Fruit fly (Drosophila melanogaster) whole organism, prepupa: ENCODE measurements around the gene CG33331.

Experiments used
- CG11902 ChIP-seq: fragments of 200-800 bp; sonication (Bioruptor generic); optimal IDR thresholded peaks from 3 replicates; lab custom pipeline; 2016; ENCODE audit warnings: missing biosample characterization, missing genetic modification characterization
- CG16779 ChIP-seq: fragments of 200-800 bp; sonication (Bioruptor generic); optimal IDR thresholded peaks from 3 replicates; lab custom pipeline; 2017; ENCODE audit warnings: missing biosample characterization, mild to moderate bottlenecking, missing genetic modification characterization
- CG31627 ChIP-seq: fragments of 200-800 bp; sonication (Bioruptor generic); optimal IDR thresholded peaks from 3 replicates; lab custom pipeline; 2016; ENCODE audit warnings: missing biosample characterization, missing genetic modification characterization
- CG32006 ChIP-seq: fragments of 200-800 bp; sonication (Bioruptor generic); optimal IDR thresholded peaks from 3 replicates; lab custom pipeline; 2017; ENCODE audit warnings: missing biosample characterization, mild to moderate bottlenecking, missing genetic modification characterization
- CG4318 ChIP-seq: fragments of 200-800 bp; sonication (Bioruptor generic); optimal IDR thresholded peaks from 3 replicates; lab custom pipeline; 2017; ENCODE audit warnings: missing biosample characterization, mild to moderate bottlenecking, missing genetic modification characterization
- Eip75B ChIP-seq: fragments of 200-800 bp; sonication (Bioruptor generic); optimal IDR thresholded peaks from 3 replicates; lab custom pipeline; 2016; ENCODE audit warnings: missing biosample characterization, missing genetic modification characterization
- Eip78C ChIP-seq: fragments of 200-800 bp; sonication (Bioruptor generic); peaks from one replicate; lab custom pipeline; 2016; ENCODE audit warnings: missing biosample characterization, missing genetic modification characterization
- Ets96B ChIP-seq: fragments of 200-800 bp; optimal IDR thresholded peaks from 2 replicates; lab custom pipeline; 2019; ENCODE audit warnings: missing biosample characterization, mild to moderate bottlenecking, missing genetic modification characterization, moderate library complexity
- Sox14 ChIP-seq: fragments of 200-800 bp; sonication (Bioruptor generic); optimal IDR thresholded peaks from 3 replicates; lab custom pipeline; 2016; ENCODE audit warnings: missing biosample characterization, missing genetic modification characterization

dm6 chr3R:14886011-14886534 lies at the start of gene CG33331, which contains the start of the genes Rrp6 and CG33332:
- TF ChIP-seq CG4318 (GFP tag; lab: Kevin White, UChicago) (no peak), Eip75B (GFP tag; lab: Kevin White, UChicago) (no peak), CG16779 (no peak), CG11902 (GFP tag; lab: Kevin White, UChicago) (peak; percentile 40), Sox14 (GFP tag; lab: Kevin White, UChicago) (peak; percentile 69), Eip78C (no peak), CG31627 (GFP tag; lab: Kevin White, UChicago) (peak; percentile 76), CG32006 (GFP tag; lab: Kevin White, UChicago) (no peak), Ets96B (tag; lab: Kevin White, UChicago) (peak; percentile 61)
